Worm (Caenorhabditis elegans) whole organism, early embryonic: ENCODE results near the gene F52F10.2.

ENCODE experiments used
- B0310.2 ChIP-seq: sonication (generic microtip); optimal IDR thresholded peaks from 2 replicates; lab custom pipeline; 2016; ENCODE audit warnings: mild to moderate bottlenecking, missing genetic modification characterization, missing compliant biosample characterization
- F13C5.2 ChIP-seq: sonication (generic microtip); optimal IDR thresholded peaks from 2 replicates; lab custom pipeline; 2017; ENCODE audit warnings: mild to moderate bottlenecking, missing genetic modification characterization, inconsistent platforms, missing compliant biosample characterization
- ama-1 ChIP-seq: fragments of 150-350 bp; optimal IDR thresholded peaks from 2 replicates; lab custom pipeline; 2014
- ceh-13 ChIP-seq: fragments of 200-800 bp; sonication (Bioruptor generic); optimal IDR thresholded peaks from 2 replicates; lab custom pipeline; 2018; ENCODE audit warnings: mild to moderate bottlenecking, missing genetic modification characterization, missing compliant biosample characterization
- ceh-36 ChIP-seq: sonication (generic microtip); optimal IDR thresholded peaks from 2 replicates; lab custom pipeline; 2016; ENCODE audit warnings: missing genetic modification characterization, inconsistent platforms, missing compliant biosample characterization
- ets-7 ChIP-seq: sonication (generic microtip); optimal IDR thresholded peaks from 2 replicates; lab custom pipeline; 2016; ENCODE audit warnings: missing genotype, missing genetic modification characterization, missing compliant biosample characterization
- flt-1 ChIP-seq: fragments of 200-800 bp; sonication (Bioruptor generic); IDR thresholded peaks from 2 replicates; pipeline ENCODE4 v1.3.6; 2022; ENCODE audit warnings: missing genetic modification characterization, missing compliant biosample characterization
- hnd-1 ChIP-seq: sonication (generic microtip); optimal IDR thresholded peaks from 2 replicates; lab custom pipeline; 2016; ENCODE audit warnings: missing genetic modification characterization, missing compliant biosample characterization
- pes-1 ChIP-seq: fragments of 200-800 bp; sonication (Bioruptor generic); IDR thresholded peaks from 2 replicates; pipeline ENCODE4 v1.3.6; 2022; ENCODE audit warnings: missing genetic modification reagents, missing genetic modification characterization, missing compliant biosample characterization
- scrt-1 ChIP-seq: fragments of 200-800 bp; sonication (Bioruptor generic); IDR thresholded peaks from 2 replicates; pipeline ENCODE4 v1.3.6; 2022; ENCODE audit warnings: missing genetic modification characterization, missing compliant biosample characterization
- sea-1 ChIP-seq: fragments of 200-800 bp; sonication (Bioruptor generic); conservative IDR thresholded peaks from 2 replicates; pipeline ENCODE4 v1.3.6; 2022; ENCODE audit warnings: missing genetic modification characterization, missing compliant biosample characterization
- tbx-11 ChIP-seq: fragments of 200-800 bp; sonication (Bioruptor generic); IDR thresholded peaks from 2 replicates; pipeline ENCODE4 v1.3.6; 2022; ENCODE audit warnings: missing genetic modification characterization, missing compliant biosample characterization
- tbx-37 ChIP-seq: fragments of 200-800 bp; sonication (Bioruptor generic); conservative IDR thresholded peaks from 2 replicates; pipeline ENCODE4 v1.3.6; 2022; ENCODE audit warnings: missing genetic modification reagents, missing genetic modification characterization, missing compliant biosample characterization

ce11 chrV:1555072-1555471, 7.1 kb downstream of the F52F10.2 start:
- TF ChIP-seq tbx-11 (GFP tag; lab: Robert Waterston, UW) (no peak), hnd-1 (no peak), sea-1 (GFP tag; lab: Robert Waterston, UW) (no peak), B0310.2 (no peak), ets-7 (no peak), ama-1 (lab: Kevin White, UChicago) (no peak), flt-1 (GFP tag; lab: Robert Waterston, UW) (no peak), ceh-36 (tag; lab: Kevin White, UChicago) (no peak), tbx-37 (GFP tag; lab: Robert Waterston, UW) (no peak), ceh-13 (GFP tag; lab: Kevin White, UChicago) (no peak), pes-1 (GFP tag; lab: Robert Waterston, UW) (no peak), F13C5.2 (tag; lab: Kevin White, UChicago) (no peak), scrt-1 (GFP tag; lab: Robert Waterston, UW) (no peak)
